Fruit fly (Drosophila melanogaster) whole organism, embryonic: ENCODE measurements around the gene CG18649.

Experiments used
- CG11504 ChIP-seq: fragments of 200-800 bp; sonication (Bioruptor generic); optimal IDR thresholded peaks from 3 replicates; lab custom pipeline; 2019; ENCODE audit warnings: missing biosample characterization, mild to moderate bottlenecking, missing genetic modification characterization, moderate library complexity
- CG11560 ChIP-seq: fragments of 200-800 bp; sonication (Bioruptor generic); IDR thresholded peaks from 3 replicates; pipeline ENCODE4 v1.3.6; 2022; ENCODE audit warnings: missing biosample characterization, missing genetic modification characterization
- CG12659 ChIP-seq: fragments of 200-800 bp; sonication (Bioruptor generic); optimal IDR thresholded peaks from 3 replicates; lab custom pipeline; 2017; ENCODE audit warnings: mild to moderate bottlenecking, missing biosample characterization, missing genetic modification reagents, missing genetic modification characterization
- CG12769 ChIP-seq: fragments of 200-800 bp; sonication (Bioruptor generic); optimal IDR thresholded peaks from 2 replicates; lab custom pipeline; 2019; ENCODE audit warnings: missing biosample characterization, mild to moderate bottlenecking, missing genetic modification characterization, moderate library complexity
- CG15269 ChIP-seq: fragments of 200-800 bp; sonication (Bioruptor generic); optimal IDR thresholded peaks from 2 replicates; lab custom pipeline; 2018; ENCODE audit warnings: missing biosample characterization, mild to moderate bottlenecking, missing genetic modification characterization, moderate library complexity
- CG15479 ChIP-seq: fragments of 200-800 bp; sonication (Bioruptor generic); optimal IDR thresholded peaks from 3 replicates; lab custom pipeline; 2019; ENCODE audit warnings: missing biosample characterization, mild to moderate bottlenecking, missing genetic modification characterization, moderate library complexity
- CG17359 ChIP-seq: fragments of 200-800 bp; sonication (Bioruptor generic); optimal IDR thresholded peaks from 3 replicates; lab custom pipeline; 2018; ENCODE audit warnings: missing biosample characterization, mild to moderate bottlenecking, missing genetic modification characterization, moderate library complexity
- CG18262 ChIP-seq: fragments of 200-800 bp; optimal IDR thresholded peaks from 3 replicates; lab custom pipeline; 2019; ENCODE audit warnings: missing biosample characterization, mild to moderate bottlenecking, missing genetic modification characterization, moderate library complexity
- CG18599 ChIP-seq: fragments of 200-800 bp; sonication (Bioruptor generic); optimal IDR thresholded peaks from 3 replicates; lab custom pipeline; 2017; ENCODE audit warnings: missing biosample characterization, missing genetic modification characterization, mild to moderate bottlenecking, moderate library complexity, missing genetic modification reagents
- CG30431 ChIP-seq: fragments of 200-800 bp; sonication (Bioruptor generic); optimal IDR thresholded peaks from 2 replicates; lab custom pipeline; 2017; ENCODE audit warnings: missing biosample characterization, missing genetic modification characterization
- CG31441 ChIP-seq: fragments of 200-800 bp; sonication (Bioruptor generic); IDR thresholded peaks from 2 replicates; pipeline ENCODE4 v1.3.6; 2022; ENCODE audit warnings: missing biosample characterization, missing genetic modification characterization
- CG32532 ChIP-seq: fragments of 200-800 bp; sonication (Bioruptor generic); IDR thresholded peaks from 2 replicates; pipeline ENCODE4 v1.3.6; 2022; ENCODE audit warnings: missing biosample characterization, missing genetic modification characterization
- CG3407 ChIP-seq: fragments of 200-800 bp; sonication (Bioruptor generic); optimal IDR thresholded peaks from 2 replicates; lab custom pipeline; 2018; ENCODE audit warnings: missing biosample characterization, mild to moderate bottlenecking, missing genetic modification characterization
- CG4424 ChIP-seq: fragments of 200-800 bp; sonication (Bioruptor generic); optimal IDR thresholded peaks from 3 replicates; lab custom pipeline; 2016; ENCODE audit warnings: missing biosample characterization, missing genetic modification characterization
- CG4854 ChIP-seq: fragments of 200-800 bp; sonication (Bioruptor generic); optimal IDR thresholded peaks from 2 replicates; lab custom pipeline; 2016; ENCODE audit warnings: missing biosample characterization, missing genetic modification characterization, inconsistent platforms
- CG6791 ChIP-seq: fragments of 200-800 bp; sonication (Bioruptor generic); IDR thresholded peaks from 3 replicates; pipeline ENCODE4 v1.3.6; 2022; ENCODE audit warnings: missing biosample characterization, missing genetic modification characterization; ENCODE audit not compliant: partially characterized antibody
- CG7271 ChIP-seq: fragments of 200-800 bp; sonication (Bioruptor generic); optimal IDR thresholded peaks from 2 replicates; lab custom pipeline; 2018; ENCODE audit warnings: missing biosample characterization, mild to moderate bottlenecking, missing genetic modification characterization, moderate library complexity
- CG9797 ChIP-seq: fragments of 200-800 bp; sonication (Bioruptor generic); optimal IDR thresholded peaks from 3 replicates; lab custom pipeline; 2018; ENCODE audit warnings: missing biosample characterization, mild to moderate bottlenecking, missing genetic modification characterization
- CG9932 ChIP-seq: fragments of 200-800 bp; sonication (Bioruptor generic); IDR thresholded peaks from 2 replicates; pipeline ENCODE4 v1.3.6; 2022; ENCODE audit warnings: missing biosample characterization, missing genetic modification characterization
- D ChIP-seq, 2 experiments: fragments of 200-800 bp in 1 of 2; fragments of >200 bp in 1 of 2; sonication (Bioruptor generic) in 1 of 2; optimal IDR thresholded peaks; 2 replicates in 1 of 2; 3 replicates in 1 of 2; lab custom pipeline; 2017; ENCODE audit warnings: mild to moderate bottlenecking in 1 of 2, missing biosample characterization in 1 of 2, missing genetic modification characterization in 1 of 2, missing genetic modification reagents in 1 of 2
- Dad ChIP-seq: fragments of 200-800 bp; sonication (Bioruptor generic); optimal IDR thresholded peaks from 3 replicates; lab custom pipeline; 2016; ENCODE audit warnings: missing biosample characterization, missing genetic modification characterization
- Dfd ChIP-seq, 2 experiments: fragments of >200 bp; optimal IDR thresholded peaks; 2 replicates each; lab custom pipeline; 2017; ENCODE audit warnings: missing biosample characterization in 2 of 2, missing genetic modification characterization in 2 of 2
- Dref ChIP-seq: fragments of 200-800 bp; sonication (Bioruptor generic); IDR thresholded peaks from 2 replicates; pipeline ENCODE4 v1.3.6; 2022; ENCODE audit warnings: missing biosample characterization, missing genetic modification characterization
- Ets65A ChIP-seq: fragments of 200-800 bp; sonication (Bioruptor generic); peaks from one replicate; lab custom pipeline; 2016; ENCODE audit warnings: missing biosample characterization, missing genetic modification characterization
- Hmx ChIP-seq: fragments of 200-800 bp; sonication (Bioruptor generic); optimal IDR thresholded peaks from 2 replicates; lab custom pipeline; 2016; ENCODE audit warnings: missing biosample characterization, missing genetic modification characterization
- Mes4 ChIP-seq: fragments of 200-800 bp; sonication (Bioruptor generic); optimal IDR thresholded peaks from 2 replicates; lab custom pipeline; 2016; ENCODE audit warnings: missing biosample characterization, missing genetic modification characterization
- Myb ChIP-seq: fragments of 200-800 bp; sonication (Bioruptor generic); optimal IDR thresholded peaks from 2 replicates; lab custom pipeline; 2016; ENCODE audit warnings: missing biosample characterization, missing genetic modification characterization
- Spps ChIP-seq: fragments of 200-800 bp; sonication (Bioruptor generic); optimal IDR thresholded peaks from 2 replicates; lab custom pipeline; 2018; ENCODE audit warnings: missing biosample characterization, mild to moderate bottlenecking, missing genetic modification characterization
- Sry-β ChIP-seq: fragments of 200-800 bp; sonication (Bioruptor generic); optimal IDR thresholded peaks from 2 replicates; lab custom pipeline; 2018; ENCODE audit warnings: missing biosample characterization, mild to moderate bottlenecking, missing genetic modification characterization, moderate library complexity
- Ssrp ChIP-seq: fragments of 200-800 bp; sonication (Bioruptor generic); optimal IDR thresholded peaks from 2 replicates; lab custom pipeline; 2018; ENCODE audit warnings: missing biosample characterization, mild to moderate bottlenecking, missing genetic modification characterization, moderate library complexity
- Taf1 ChIP-seq: fragments of 200-800 bp; sonication (Bioruptor generic); IDR thresholded peaks from 2 replicates; pipeline ENCODE4 v1.3.6; 2022; ENCODE audit warnings: missing biosample characterization, missing genetic modification characterization
- amos ChIP-seq: fragments of 200-800 bp; sonication (Bioruptor generic); IDR thresholded peaks from 2 replicates; pipeline ENCODE4 v1.3.6; 2022; ENCODE audit warnings: missing biosample characterization, missing genetic modification characterization; ENCODE audit not compliant: partially characterized antibody
- btn ChIP-seq: fragments of 200-800 bp; sonication (Bioruptor generic); optimal IDR thresholded peaks from 2 replicates; lab custom pipeline; 2016; ENCODE audit warnings: missing biosample characterization, missing genetic modification characterization
- chinmo ChIP-seq: fragments of 200-800 bp; sonication (Bioruptor generic); IDR thresholded peaks from 4 replicates; pipeline ENCODE4 v1.3.6; 2022; ENCODE audit warnings: missing biosample characterization, missing genetic modification characterization; ENCODE audit not compliant: partially characterized antibody
- croc ChIP-seq: fragments of 200-800 bp; sonication (Bioruptor generic); conservative IDR thresholded peaks from 3 replicates; pipeline ENCODE4 v1.3.6; 2022; ENCODE audit warnings: missing biosample characterization, missing genetic modification characterization
- crol ChIP-seq: fragments of 200-800 bp; sonication (Bioruptor generic); IDR thresholded peaks from 2 replicates; pipeline ENCODE4 v1.3.6; 2022; ENCODE audit warnings: missing biosample characterization, missing genetic modification characterization
- ems ChIP-seq: fragments of 200-800 bp; sonication (Bioruptor generic); optimal IDR thresholded peaks from 3 replicates; lab custom pipeline; 2016; ENCODE audit warnings: missing biosample characterization, missing genetic modification characterization
- ham ChIP-seq: fragments of 200-800 bp; sonication (Bioruptor generic); IDR thresholded peaks from 2 replicates; pipeline ENCODE4 v1.3.6; 2022; ENCODE audit warnings: missing biosample characterization, missing genetic modification characterization
- kni ChIP-seq: fragments of 200-800 bp; sonication (Bioruptor generic); optimal IDR thresholded peaks from 3 replicates; lab custom pipeline; 2017; ENCODE audit warnings: mild to moderate bottlenecking, missing biosample characterization, missing genetic modification reagents, missing genetic modification characterization
- oc ChIP-seq: fragments of 200-800 bp; sonication (Bioruptor generic); optimal IDR thresholded peaks from 2 replicates; lab custom pipeline; 2018; ENCODE audit warnings: missing biosample characterization, mild to moderate bottlenecking, missing genetic modification characterization, moderate library complexity
- onecut ChIP-seq: fragments of 200-800 bp; sonication (Bioruptor generic); IDR thresholded peaks from 2 replicates; pipeline ENCODE4 v1.3.6; 2022; ENCODE audit warnings: missing biosample characterization, missing genetic modification characterization
- pb ChIP-seq: fragments of 200-800 bp; sonication (Bioruptor generic); optimal IDR thresholded peaks from 3 replicates; lab custom pipeline; 2016; ENCODE audit warnings: missing biosample characterization, missing genetic modification characterization
- slou ChIP-seq: fragments of 200-800 bp; sonication (Bioruptor generic); optimal IDR thresholded peaks from 3 replicates; lab custom pipeline; 2016; ENCODE audit warnings: missing biosample characterization, missing genetic modification characterization
- sob ChIP-seq: fragments of 200-800 bp; sonication (Bioruptor generic); IDR thresholded peaks from 2 replicates; pipeline ENCODE4 v1.3.6; 2022; ENCODE audit warnings: missing biosample characterization, missing genetic modification characterization
- sug ChIP-seq: fragments of 200-800 bp; optimal IDR thresholded peaks from 2 replicates; lab custom pipeline; 2019; ENCODE audit warnings: missing biosample characterization, mild to moderate bottlenecking, missing genetic modification characterization, moderate library complexity
- tin ChIP-seq: fragments of 200-800 bp; sonication (Bioruptor generic); optimal IDR thresholded peaks from 3 replicates; lab custom pipeline; 2016; ENCODE audit warnings: missing biosample characterization, missing genetic modification characterization
- wek ChIP-seq: fragments of 200-800 bp; sonication (Bioruptor generic); optimal IDR thresholded peaks from 3 replicates; lab custom pipeline; 2018; ENCODE audit warnings: missing biosample characterization, mild to moderate bottlenecking, missing genetic modification characterization, moderate library complexity
- z ChIP-seq: fragments of 200-800 bp; sonication (Bioruptor generic); IDR thresholded peaks from 3 replicates; pipeline ENCODE4 v1.3.6; 2022; ENCODE audit warnings: missing biosample characterization, missing genetic modification characterization

The CG18649 gene

DNA sequence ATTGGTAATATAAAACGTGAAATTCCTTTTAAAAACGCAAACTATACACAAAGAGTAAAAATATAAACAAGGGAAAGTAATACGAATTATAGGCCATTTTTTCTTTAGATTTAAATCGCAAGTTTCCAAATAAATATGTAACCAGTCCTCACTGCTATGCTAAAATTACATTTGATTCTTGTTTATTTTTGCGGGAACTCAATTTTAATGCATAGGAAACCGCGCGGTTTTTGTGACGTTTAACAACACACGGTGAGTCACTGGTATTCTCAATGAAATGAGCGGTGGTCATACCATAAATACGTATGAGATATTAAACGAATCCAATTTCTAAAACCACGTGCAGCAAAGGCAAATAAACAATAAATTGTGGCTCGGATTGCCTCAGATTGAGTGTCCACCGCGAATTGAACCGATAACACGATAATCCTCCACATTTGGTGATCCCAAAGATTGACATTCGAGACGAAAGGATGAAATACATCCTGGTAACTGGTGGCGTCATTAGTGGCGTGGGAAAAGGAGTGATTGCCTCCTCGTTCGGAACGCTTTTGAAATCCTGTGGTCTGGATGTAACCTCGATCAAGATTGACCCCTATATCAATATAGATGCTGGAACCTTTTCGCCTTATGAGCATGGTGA lies 44.1 kb upstream of the CG18649 start, which contains the start of gene Ctps (continued):
- TF ChIP-seq ham (GFP tag; lab: Robert Waterston, UW) = no peak
- TF ChIP-seq Dref (GFP tag; lab: Robert Waterston, UW) = no peak
- no peak for TF ChIP-seq kni (GFP tag; lab: Kevin White, UChicago)
- no peak for TF ChIP-seq Dad (GFP tag; lab: Kevin White, UChicago)
- TF ChIP-seq CG9932 (GFP tag; lab: Robert Waterston, UW) = peak; percentile 17; the same call in 1 of the 2 replicates
- no peak for TF ChIP-seq CG7271
- TF ChIP-seq CG12769 (tag; lab: Kevin White, UChicago) = peak; percentile 2
- TF ChIP-seq tin (GFP tag; lab: Kevin White, UChicago) = peak; percentile 7
- no peak for TF ChIP-seq CG4424 (GFP tag; lab: Kevin White, UChicago)
- TF ChIP-seq wek (GFP tag; lab: Kevin White, UChicago) = no peak
- TF ChIP-seq Myb = peak; percentile 43
- peak; percentile 11 for TF ChIP-seq ems (GFP tag; lab: Kevin White, UChicago)
- no peak for TF ChIP-seq Taf1
- TF ChIP-seq crol = no peak
- TF ChIP-seq CG3407 (GFP tag; lab: Kevin White, UChicago) = no peak
- peak; percentile 65 for TF ChIP-seq CG9797 (GFP tag; lab: Kevin White, UChicago)
- no peak for TF ChIP-seq D (optimal IDR thresholded peaks at IDR 0.05; lab: Kevin White, UChicago)
- TF ChIP-seq D (GFP tag; optimal IDR thresholded peaks at IDR 0.05; lab: Kevin White, UChicago) = no peak
- TF ChIP-seq btn (GFP tag; lab: Kevin White, UChicago) = no peak
- peak; percentile 28 for TF ChIP-seq CG11504 (tag; lab: Kevin White, UChicago)
- TF ChIP-seq onecut (GFP tag; lab: Robert Waterston, UW) = no peak
- no peak for TF ChIP-seq oc (tag; lab: Kevin White, UChicago)
- TF ChIP-seq Ets65A (GFP tag; lab: Kevin White, UChicago) = peak; percentile 82
- peak; percentile 40; the same call in 1 of the 2 replicates for TF ChIP-seq sob (GFP tag; lab: Robert Waterston, UW)
- no peak for TF ChIP-seq CG18599 (GFP tag; lab: Kevin White, UChicago)
- TF ChIP-seq amos (GFP tag; lab: Robert Waterston, UW) = no peak

DNA sequence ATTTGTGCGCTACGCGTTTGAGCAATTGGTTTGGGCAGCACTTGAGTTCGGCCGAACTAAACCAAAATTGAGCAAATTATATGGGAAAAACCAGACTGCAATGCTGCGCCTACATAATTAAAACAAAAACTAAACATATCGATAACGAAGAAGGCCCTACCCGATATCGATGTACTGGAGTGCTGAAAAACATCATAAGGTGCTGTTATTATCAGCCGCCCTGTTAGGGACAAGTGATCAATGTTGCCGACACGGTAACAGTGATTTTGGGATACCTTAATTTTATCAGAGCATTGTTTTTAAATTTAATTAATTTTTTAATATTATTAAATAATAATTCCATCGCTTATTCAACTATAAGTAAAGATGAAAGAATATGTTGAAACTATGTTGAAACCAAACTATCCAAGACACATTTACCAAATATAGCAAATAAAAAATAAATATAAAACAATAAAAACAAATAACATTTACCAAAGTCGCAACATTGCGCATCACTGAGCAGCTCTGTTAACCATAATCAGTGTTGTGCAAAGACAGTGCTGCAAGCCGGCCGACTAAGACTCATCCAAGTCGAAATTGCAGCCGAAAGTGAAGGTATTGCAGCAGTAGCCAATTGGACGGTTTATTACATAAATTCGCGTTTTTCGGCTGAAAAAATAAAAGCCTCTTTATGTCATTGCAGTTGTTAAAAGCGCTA lies 40.8 kb upstream of the CG18649 start, which contains the start of the genes sstn, Plp and GlyRS:
TSS of gene sstn (minus strand) at position 131 of the 700 bp plus-strand sequence.
TSS of gene Plp (minus strand) at position 136 of the 700 bp plus-strand sequence.
TSS of gene GlyRS (plus strand) at position 554 of the 700 bp plus-strand sequence.
- peak; percentile 33 for TF ChIP-seq CG15269 (tag; lab: Kevin White, UChicago)
- TF ChIP-seq Sry-β (GFP tag; lab: Kevin White, UChicago) = peak; percentile 95
- TF ChIP-seq CG4854 (GFP tag; lab: Kevin White, UChicago) = no peak
- peak; percentile 49 for TF ChIP-seq CG18262 (tag; lab: Kevin White, UChicago)
- TF ChIP-seq slou (GFP tag; lab: Kevin White, UChicago) = no peak
- TF ChIP-seq CG6791 (GFP tag; lab: Robert Waterston, UW) = peak; percentile 58; the same call in 1 of the 3 replicates
- TF ChIP-seq Mes4 (GFP tag; lab: Kevin White, UChicago) = no peak
- peak; percentile 85 for TF ChIP-seq CG31441 (GFP tag; lab: Robert Waterston, UW)
- TF ChIP-seq chinmo (GFP tag; lab: Robert Waterston, UW) = peak; percentile 83; the same call in 1 of the 4 replicates
- peak; percentile 57 for TF ChIP-seq sug (tag; lab: Kevin White, UChicago)
- TF ChIP-seq CG17359 (tag; lab: Kevin White, UChicago) = no peak
- TF ChIP-seq CG12659 (GFP tag; lab: Kevin White, UChicago) = peak; percentile 81
- TF ChIP-seq Spps (tag; lab: Kevin White, UChicago) = no peak
- no peak for TF ChIP-seq CG11560 (tag; lab: Robert Waterston, UW)
- no peak for TF ChIP-seq Dfd (GFP tag; optimal IDR thresholded peaks at IDR 0.05; lab: Kevin White, UChicago)
- peak; percentile 90 for TF ChIP-seq CG15479 (GFP tag; lab: Kevin White, UChicago)
- TF ChIP-seq croc (GFP tag; lab: Robert Waterston, UW) = no peak
- peak; percentile 12 for TF ChIP-seq Ssrp (tag; lab: Kevin White, UChicago)
- TF ChIP-seq pb = no peak
- TF ChIP-seq CG32532 (GFP tag; lab: Robert Waterston, UW) = no peak
- TF ChIP-seq z (GFP tag; lab: Robert Waterston, UW) = no peak
- no peak for TF ChIP-seq Hmx (GFP tag; lab: Kevin White, UChicago)
- TF ChIP-seq CG30431 = no peak
